Fruit fly (Drosophila melanogaster) whole organism, embryonic: ENCODE results near the gene CG6356.

Source experiments
- Ada2b ChIP-seq: fragments of 200-800 bp; sonication (Bioruptor generic); IDR thresholded peaks from 2 replicates; pipeline ENCODE4 v1.3.6; 2022; ENCODE audit warnings: missing biosample characterization, missing genetic modification characterization
- BEAF-32 ChIP-seq: fragments of 200-800 bp; sonication (Bioruptor generic); optimal IDR thresholded peaks from 3 replicates; lab custom pipeline; 2017; ENCODE audit warnings: missing biosample characterization, missing genetic modification characterization, mild to moderate bottlenecking, moderate library complexity, missing genetic modification reagents
- CG12299 ChIP-seq: fragments of 200-800 bp; sonication (Bioruptor generic); optimal IDR thresholded peaks from 2 replicates; lab custom pipeline; 2018; ENCODE audit warnings: missing biosample characterization, mild to moderate bottlenecking, missing genetic modification characterization
- CG13287 ChIP-seq: fragments of 200-800 bp; sonication (Bioruptor generic); IDR thresholded peaks from 2 replicates; pipeline ENCODE4 v1.3.6; 2022; ENCODE audit warnings: missing biosample characterization, missing genetic modification characterization; ENCODE audit not compliant: partially characterized antibody
- CG13775 ChIP-seq: fragments of 200-800 bp; sonication (Bioruptor generic); optimal IDR thresholded peaks from 3 replicates; lab custom pipeline; 2017; ENCODE audit warnings: missing biosample characterization, mild to moderate bottlenecking, missing genetic modification characterization
- CG17829 ChIP-seq: fragments of 200-800 bp; optimal IDR thresholded peaks from 2 replicates; lab custom pipeline; 2019; ENCODE audit warnings: missing biosample characterization, mild to moderate bottlenecking, missing genetic modification characterization, moderate library complexity
- CG30403 ChIP-seq: fragments of 200-800 bp; sonication (Bioruptor generic); optimal IDR thresholded peaks from 3 replicates; lab custom pipeline; 2016; ENCODE audit warnings: missing biosample characterization, missing genetic modification characterization
- CG31441 ChIP-seq: fragments of 200-800 bp; sonication (Bioruptor generic); IDR thresholded peaks from 2 replicates; pipeline ENCODE4 v1.3.6; 2022; ENCODE audit warnings: missing biosample characterization, missing genetic modification characterization
- CG3163 ChIP-seq: fragments of 200-800 bp; sonication (Bioruptor generic); optimal IDR thresholded peaks from 3 replicates; lab custom pipeline; 2016; ENCODE audit warnings: missing biosample characterization, missing genetic modification characterization
- CG32532 ChIP-seq: fragments of 200-800 bp; sonication (Bioruptor generic); IDR thresholded peaks from 2 replicates; pipeline ENCODE4 v1.3.6; 2022; ENCODE audit warnings: missing biosample characterization, missing genetic modification characterization
- CG32772 ChIP-seq: fragments of 200-800 bp; sonication (Bioruptor generic); IDR thresholded peaks from 2 replicates; pipeline ENCODE4 v1.3.6; 2022; ENCODE audit warnings: missing biosample characterization, missing genetic modification characterization
- CG34422 ChIP-seq: fragments of 200-800 bp; sonication (Bioruptor generic); IDR thresholded peaks from 3 replicates; pipeline ENCODE4 v1.3.6; 2022; ENCODE audit warnings: missing biosample characterization, missing genetic modification characterization
- CG42726 ChIP-seq: fragments of 200-800 bp; sonication (Bioruptor generic); IDR thresholded peaks from 2 replicates; pipeline ENCODE4 v1.3.6; 2022; ENCODE audit warnings: missing biosample characterization, missing genetic modification characterization; ENCODE audit not compliant: partially characterized antibody
- CG4617 ChIP-seq: fragments of 200-800 bp; sonication (Bioruptor generic); optimal IDR thresholded peaks from 3 replicates; lab custom pipeline; 2016; ENCODE audit warnings: missing biosample characterization, missing genetic modification characterization, borderline replicate concordance
- CG7745 ChIP-seq: fragments of 200-800 bp; sonication (Bioruptor generic); optimal IDR thresholded peaks from 2 replicates; lab custom pipeline; 2018; ENCODE audit warnings: missing biosample characterization, mild to moderate bottlenecking, missing genetic modification characterization, moderate library complexity
- CG8944 ChIP-seq: fragments of 200-800 bp; sonication (Bioruptor generic); optimal IDR thresholded peaks from 3 replicates; lab custom pipeline; 2016; ENCODE audit warnings: missing biosample characterization, missing genetic modification characterization
- CG9797 ChIP-seq: fragments of 200-800 bp; sonication (Bioruptor generic); optimal IDR thresholded peaks from 3 replicates; lab custom pipeline; 2018; ENCODE audit warnings: missing biosample characterization, mild to moderate bottlenecking, missing genetic modification characterization
- CG9817 ChIP-seq: fragments of 200-800 bp; sonication (Bioruptor generic); optimal IDR thresholded peaks from 2 replicates; lab custom pipeline; 2018; ENCODE audit warnings: missing biosample characterization, mild to moderate bottlenecking, missing genetic modification characterization, moderate library complexity
- CG9876 ChIP-seq: fragments of 200-800 bp; sonication (Bioruptor generic); optimal IDR thresholded peaks from 2 replicates; lab custom pipeline; 2016; ENCODE audit warnings: missing biosample characterization, missing genetic modification characterization
- CG9932 ChIP-seq: fragments of 200-800 bp; sonication (Bioruptor generic); IDR thresholded peaks from 2 replicates; pipeline ENCODE4 v1.3.6; 2022; ENCODE audit warnings: missing biosample characterization, missing genetic modification characterization
- Dip3 ChIP-seq: fragments of 200-800 bp; sonication (Bioruptor generic); optimal IDR thresholded peaks from 3 replicates; lab custom pipeline; 2016; ENCODE audit warnings: missing biosample characterization, missing genetic modification characterization
- Doc3 ChIP-seq: fragments of 200-800 bp; sonication (Bioruptor generic); IDR thresholded peaks from 3 replicates; pipeline ENCODE4 v1.3.6; 2022; ENCODE audit warnings: missing biosample characterization, missing genetic modification characterization; ENCODE audit not compliant: partially characterized antibody
- Dp ChIP-seq: fragments of 200-800 bp; sonication (Bioruptor generic); optimal IDR thresholded peaks from 2 replicates; lab custom pipeline; 2018; ENCODE audit warnings: missing biosample characterization, mild to moderate bottlenecking, missing genetic modification characterization, moderate library complexity
- HHEX ChIP-seq: fragments of 200-800 bp; sonication (Bioruptor generic); optimal IDR thresholded peaks from 3 replicates; lab custom pipeline; 2017; ENCODE audit warnings: missing biosample characterization, mild to moderate bottlenecking, missing genetic modification characterization, missing genetic modification reagents
- Pdp1 ChIP-seq, 2 experiments: fragments of 200-800 bp; sonication (Bioruptor generic); optimal IDR thresholded peaks; 3 replicates each; lab custom pipeline; 2016; ENCODE audit warnings: missing biosample characterization in 2 of 2, missing genetic modification characterization in 2 of 2, mild to moderate bottlenecking in 1 of 2, moderate library complexity in 1 of 2
- Sry-δ ChIP-seq: fragments of 200-800 bp; sonication (Bioruptor generic); optimal IDR thresholded peaks from 2 replicates; lab custom pipeline; 2016; ENCODE audit warnings: missing biosample characterization, missing genetic modification characterization
- gro ChIP-seq: fragments of 200-800 bp; sonication (Bioruptor generic); optimal IDR thresholded peaks from 2 replicates; lab custom pipeline; 2016; ENCODE audit warnings: missing biosample characterization, missing genetic modification characterization
- hb ChIP-seq: fragments of 200-800 bp; sonication (Bioruptor generic); IDR thresholded peaks from 3 replicates; pipeline ENCODE4 v1.3.6; 2022; ENCODE audit warnings: missing biosample characterization, missing genetic modification characterization; ENCODE audit not compliant: partially characterized antibody
- hbn ChIP-seq: fragments of 200-800 bp; sonication (Bioruptor generic); IDR thresholded peaks from 2 replicates; pipeline ENCODE4 v1.3.6; 2022; ENCODE audit warnings: missing biosample characterization, missing genetic modification characterization; ENCODE audit not compliant: partially characterized antibody
- hkb ChIP-seq, 2 experiments: fragments of 200-800 bp in 1 of 2; fragments of >200 bp in 1 of 2; sonication (Bioruptor generic) in 1 of 2; IDR thresholded peaks in 1 of 2; optimal IDR thresholded peaks in 1 of 2; 2 replicates each; pipeline versions ENCODE4 v1.3.6 to Lab custom; 2017 to 2022; ENCODE audit warnings: missing biosample characterization in 1 of 2, missing genetic modification characterization in 1 of 2
- insv ChIP-seq, 2 experiments: fragments of 200-800 bp; sonication (Bioruptor generic); optimal IDR thresholded peaks; 3 replicates each; lab custom pipeline; 2016 to 2018; ENCODE audit warnings: missing biosample characterization in 2 of 2, missing genetic modification characterization in 2 of 2
- maf-S ChIP-seq: fragments of 200-800 bp; sonication (Bioruptor generic); optimal IDR thresholded peaks from 2 replicates; lab custom pipeline; 2016; ENCODE audit warnings: missing biosample characterization, missing genetic modification characterization
- mld ChIP-seq: fragments of 200-800 bp; sonication (Bioruptor generic); IDR thresholded peaks from 3 replicates; pipeline ENCODE4 v1.3.6; 2022; ENCODE audit warnings: missing biosample characterization, missing genetic modification characterization; ENCODE audit not compliant: partially characterized antibody
- nerfin-2 ChIP-seq: fragments of 200-800 bp; sonication (Bioruptor generic); IDR thresholded peaks from 2 replicates; pipeline ENCODE4 v1.3.6; 2022; ENCODE audit warnings: missing biosample characterization, missing genetic modification characterization; ENCODE audit not compliant: partially characterized antibody
- onecut ChIP-seq: fragments of 200-800 bp; sonication (Bioruptor generic); IDR thresholded peaks from 2 replicates; pipeline ENCODE4 v1.3.6; 2022; ENCODE audit warnings: missing biosample characterization, missing genetic modification characterization
- psq ChIP-seq: fragments of 200-800 bp; sonication (Bioruptor generic); optimal IDR thresholded peaks from 2 replicates; lab custom pipeline; 2017; ENCODE audit warnings: missing biosample characterization, missing genetic modification characterization
- pum ChIP-seq: fragments of 200-800 bp; sonication (Bioruptor generic); optimal IDR thresholded peaks from 2 replicates; lab custom pipeline; 2016; ENCODE audit warnings: missing biosample characterization, missing genetic modification characterization
- sens ChIP-seq: fragments of 200-800 bp; sonication (Bioruptor generic); peaks from one replicate; lab custom pipeline; 2016; ENCODE audit warnings: missing biosample characterization, missing genetic modification characterization
- seq ChIP-seq: fragments of 200-800 bp; sonication (Bioruptor generic); IDR thresholded peaks from 2 replicates; pipeline ENCODE4 v1.3.6; 2022; ENCODE audit warnings: missing biosample characterization, missing genetic modification characterization
- sqz ChIP-seq: fragments of 200-800 bp; sonication (Bioruptor generic); optimal IDR thresholded peaks from 3 replicates; lab custom pipeline; 2018; ENCODE audit warnings: missing biosample characterization, mild to moderate bottlenecking, missing genetic modification characterization
- ssp ChIP-seq: fragments of 200-800 bp; sonication (Bioruptor generic); IDR thresholded peaks from 2 replicates; pipeline ENCODE4 v1.3.6; 2022; ENCODE audit warnings: missing biosample characterization, missing genetic modification characterization
- stwl ChIP-seq: fragments of 200-800 bp; sonication (Bioruptor generic); optimal IDR thresholded peaks from 3 replicates; lab custom pipeline; 2018; ENCODE audit warnings: missing biosample characterization, mild to moderate bottlenecking, missing genetic modification characterization, moderate library complexity
- tap ChIP-seq: fragments of 200-800 bp; optimal IDR thresholded peaks from 3 replicates; lab custom pipeline; 2019; ENCODE audit warnings: missing biosample characterization, mild to moderate bottlenecking, missing genetic modification characterization, moderate library complexity
- tin ChIP-seq: fragments of 200-800 bp; sonication (Bioruptor generic); optimal IDR thresholded peaks from 3 replicates; lab custom pipeline; 2016; ENCODE audit warnings: missing biosample characterization, missing genetic modification characterization
- tll ChIP-seq, 2 experiments: fragments of 200-800 bp in 1 of 2; fragments of >200 bp in 1 of 2; sonication (Bioruptor generic) in 1 of 2; optimal IDR thresholded peaks; 2 replicates each; lab custom pipeline; 2017 to 2019; ENCODE audit warnings: missing biosample characterization in 2 of 2, missing genetic modification characterization in 2 of 2, mild to moderate bottlenecking in 1 of 2, moderate library complexity in 1 of 2
- trem ChIP-seq: fragments of 200-800 bp; optimal IDR thresholded peaks from 3 replicates; lab custom pipeline; 2019; ENCODE audit warnings: missing biosample characterization, mild to moderate bottlenecking, missing genetic modification characterization, moderate library complexity
- wek ChIP-seq: fragments of 200-800 bp; sonication (Bioruptor generic); optimal IDR thresholded peaks from 3 replicates; lab custom pipeline; 2018; ENCODE audit warnings: missing biosample characterization, mild to moderate bottlenecking, missing genetic modification characterization, moderate library complexity
- z ChIP-seq: fragments of 200-800 bp; sonication (Bioruptor generic); IDR thresholded peaks from 3 replicates; pipeline ENCODE4 v1.3.6; 2022; ENCODE audit warnings: missing biosample characterization, missing genetic modification characterization
- zfh2 ChIP-seq: fragments of 200-800 bp; sonication (Bioruptor generic); optimal IDR thresholded peaks from 2 replicates; lab custom pipeline; 2016; ENCODE audit warnings: missing biosample characterization, missing genetic modification characterization

CG6356 gene

DNA sequence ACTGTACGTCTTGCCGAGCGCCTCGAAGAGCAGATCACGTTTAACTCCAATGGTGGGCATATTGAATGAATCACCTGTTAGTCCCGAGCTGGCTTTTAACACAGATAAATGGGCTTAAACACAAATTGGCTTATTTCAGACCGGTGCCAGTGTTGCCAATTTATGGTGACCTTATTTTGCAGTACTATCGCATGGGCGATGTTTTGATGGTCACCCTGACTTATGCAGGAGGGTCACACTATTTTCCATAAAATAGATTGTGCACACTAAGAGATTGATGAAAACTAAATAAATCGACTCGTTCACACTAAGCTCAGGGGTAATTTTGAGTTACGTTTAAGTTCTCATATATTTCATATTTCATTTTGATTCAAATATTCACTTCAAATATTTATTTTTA, 31.3 kb upstream of the CG6356 start, which contains the start of gene beta-PheRS (continued):
- peak; percentile 98 for TF ChIP-seq ssp
- peak; percentile 86 for TF ChIP-seq CG9932
- TF ChIP-seq stwl = peak; percentile 98
- TF ChIP-seq CG31441 (GFP tag; lab: Robert Waterston, UW) = no peak
- peak; percentile 90 for TF ChIP-seq CG4617
- TF ChIP-seq Pdp1 (GFP tag; optimal IDR thresholded peaks at IDR 0.05; lab: Kevin White, UChicago) = peak in 1 of 2 experiments; percentile 23
- TF ChIP-seq Doc3 (GFP tag; lab: Robert Waterston, UW) = peak; percentile 81
- TF ChIP-seq trem (tag; lab: Kevin White, UChicago) = peak; percentile 82
- peak; percentile 52 for TF ChIP-seq Ada2b (GFP tag; lab: Robert Waterston, UW)
- TF ChIP-seq CG12299 (tag; lab: Kevin White, UChicago) = peak; percentile 20
- peak; percentile 95 for TF ChIP-seq BEAF-32
- TF ChIP-seq hbn = peak; percentile 87
- TF ChIP-seq mld (GFP tag; lab: Robert Waterston, UW) = peak; percentile 64
- peak; percentile 65 for TF ChIP-seq CG9817 (tag; lab: Kevin White, UChicago)
- TF ChIP-seq gro = peak; percentile 56
- peak; percentile 61 for TF ChIP-seq CG30403
- TF ChIP-seq tll (GFP tag; optimal IDR thresholded peaks at IDR 0.05; lab: Kevin White, UChicago) = peak in 1 of 2 experiments; percentile 29
- TF ChIP-seq Dp (GFP tag; lab: Kevin White, UChicago) = peak; percentile 55
- no peak for TF ChIP-seq sqz
- TF ChIP-seq CG32772 (GFP tag; lab: Robert Waterston, UW) = 0 out of 2 replicates have a peak, but pooled peaks have one; percentile 15
- TF ChIP-seq CG7745 (tag; lab: Kevin White, UChicago) = no peak
- TF ChIP-seq insv (GFP tag; optimal IDR thresholded peaks at IDR 0.05; lab: Kevin White, UChicago) = peak in 1 of 2 experiments; percentile 42
- peak; percentile 67 for TF ChIP-seq CG9876 (GFP tag; lab: Kevin White, UChicago)
- peak; percentile 97 for TF ChIP-seq CG42726
- TF ChIP-seq zfh2 (GFP tag; lab: Kevin White, UChicago) = peak; percentile 75
- peak; percentile 78 for TF ChIP-seq CG32532 (GFP tag; lab: Robert Waterston, UW)
- peak; percentile 78 for TF ChIP-seq hb (GFP tag; lab: Robert Waterston, UW)
- peak; percentile 23 for TF ChIP-seq wek (GFP tag; lab: Kevin White, UChicago)
- peak; percentile 8 for TF ChIP-seq pum (GFP tag; lab: Kevin White, UChicago)
- no peak for TF ChIP-seq sens (GFP tag; lab: Kevin White, UChicago)
- no peak for TF ChIP-seq hkb (optimal IDR thresholded peaks at IDR 0.05; lab: Kevin White, UChicago)
- peak; percentile 23; the same call in 1 of the 2 replicates for TF ChIP-seq hkb (GFP tag; IDR thresholded peaks at IDR 0.05; lab: Robert Waterston, UW)
- peak; percentile 28 for TF ChIP-seq Dip3 (GFP tag; lab: Kevin White, UChicago)
- peak; percentile 35 for TF ChIP-seq CG8944
- TF ChIP-seq Sry-δ = peak; percentile 81
- peak; percentile 93 for TF ChIP-seq CG9797 (GFP tag; lab: Kevin White, UChicago)
- peak; percentile 58 for TF ChIP-seq CG13775
- TF ChIP-seq tin (GFP tag; lab: Kevin White, UChicago) = peak; percentile 54
- TF ChIP-seq CG3163 (GFP tag; lab: Kevin White, UChicago) = peak; percentile 48
- TF ChIP-seq nerfin-2 (GFP tag; lab: Robert Waterston, UW) = peak; percentile 81
- TF ChIP-seq z = no peak
- peak; percentile 97 for TF ChIP-seq CG13287 (GFP tag; lab: Robert Waterston, UW)
- no peak for TF ChIP-seq psq (GFP tag; lab: Kevin White, UChicago)
- TF ChIP-seq tap (tag; lab: Kevin White, UChicago) = no peak
- 0 out of 2 replicates have a peak, but pooled peaks have one; percentile 8 for TF ChIP-seq onecut (GFP tag; lab: Robert Waterston, UW)
- peak; percentile 92 for TF ChIP-seq CG34422 (GFP tag; lab: Robert Waterston, UW)
- peak; percentile 47 for TF ChIP-seq maf-S
- no peak for TF ChIP-seq seq
- peak; percentile 76 for TF ChIP-seq CG17829
- TF ChIP-seq HHEX (GFP tag; lab: Kevin White, UChicago) = no peak
